Fruit fly (Drosophila melanogaster) whole organism: ENCODE measurements around the gene CG10845.

Source experiments
- CG8478 ChIP-seq: fragments of >200 bp; optimal IDR thresholded peaks from 2 replicates; lab custom pipeline; 2018; ENCODE audit warnings: inconsistent platforms
- Dll ChIP-seq: fragments of >200 bp; optimal IDR thresholded peaks from 2 replicates; lab custom pipeline; 2017
- psq ChIP-seq: fragments of >200 bp; optimal IDR thresholded peaks from 2 replicates; lab custom pipeline; 2017

- TF ChIP-seq CG8478, result no peak
- no peak for TF ChIP-seq Dll (lab: Kevin White, UChicago)
- no peak for TF ChIP-seq psq (lab: Kevin White, UChicago)
These were observed 38.9 kb upstream of the CG10845 start, which contains the start of gene CG13640 for dm6 chr3R:24862065-24862464.
